Fruit fly (Drosophila melanogaster) whole organism, embryonic: ENCODE results near the gene Rab23.

Experiments
- Aef1 ChIP-seq: fragments of 200-800 bp; sonication (Bioruptor generic); IDR thresholded peaks from 3 replicates; pipeline ENCODE4 v1.3.6; 2022; ENCODE audit warnings: missing biosample characterization, missing genetic modification characterization
- B-H2 ChIP-seq: fragments of 200-800 bp; sonication (Bioruptor generic); optimal IDR thresholded peaks from 2 replicates; lab custom pipeline; 2018; ENCODE audit warnings: missing biosample characterization, mild to moderate bottlenecking, missing genetic modification characterization
- CG1024 ChIP-seq: fragments of 200-800 bp; sonication (Bioruptor generic); IDR thresholded peaks from 2 replicates; pipeline ENCODE4 v1.3.6; 2022; ENCODE audit warnings: missing biosample characterization, missing genetic modification characterization
- CG10431 ChIP-seq: fragments of 200-800 bp; sonication (Bioruptor generic); optimal IDR thresholded peaks from 3 replicates; lab custom pipeline; 2018; ENCODE audit warnings: missing biosample characterization, mild to moderate bottlenecking, missing genetic modification characterization
- CG10959 ChIP-seq: fragments of 200-800 bp; sonication (Bioruptor generic); IDR thresholded peaks from 2 replicates; pipeline ENCODE4 v1.3.6; 2022; ENCODE audit warnings: missing biosample characterization, missing genetic modification characterization
- CG11456 ChIP-seq: fragments of 200-800 bp; sonication (Bioruptor generic); IDR thresholded peaks from 3 replicates; pipeline ENCODE4 v1.3.6; 2022; ENCODE audit warnings: missing biosample characterization, missing genetic modification characterization
- CG13296 ChIP-seq: fragments of 200-800 bp; sonication (Bioruptor generic); optimal IDR thresholded peaks from 3 replicates; lab custom pipeline; 2018; ENCODE audit warnings: missing biosample characterization, mild to moderate bottlenecking, missing genetic modification characterization
- CG17361 ChIP-seq: fragments of 200-800 bp; sonication (Bioruptor generic); IDR thresholded peaks from 3 replicates; pipeline ENCODE4 v1.3.6; 2022; ENCODE audit warnings: missing biosample characterization, missing genetic modification characterization
- CG18764 ChIP-seq: fragments of 200-800 bp; sonication (Bioruptor generic); optimal IDR thresholded peaks from 3 replicates; lab custom pipeline; 2016; ENCODE audit warnings: missing biosample characterization, missing genetic modification characterization
- CG33557 ChIP-seq: fragments of 200-800 bp; sonication (Bioruptor generic); optimal IDR thresholded peaks from 2 replicates; lab custom pipeline; 2019; ENCODE audit warnings: missing biosample characterization, mild to moderate bottlenecking, missing genetic modification characterization, moderate library complexity
- CG3838 ChIP-seq: fragments of 200-800 bp; sonication (Bioruptor generic); optimal IDR thresholded peaks from 3 replicates; lab custom pipeline; 2016; ENCODE audit warnings: missing biosample characterization, missing genetic modification characterization
- CG42726 ChIP-seq: fragments of 200-800 bp; sonication (Bioruptor generic); IDR thresholded peaks from 2 replicates; pipeline ENCODE4 v1.3.6; 2022; ENCODE audit warnings: missing biosample characterization, missing genetic modification characterization; ENCODE audit not compliant: partially characterized antibody
- CG4282 ChIP-seq: fragments of 200-800 bp; sonication (Bioruptor generic); optimal IDR thresholded peaks from 2 replicates; lab custom pipeline; 2016; ENCODE audit warnings: missing biosample characterization, missing genetic modification characterization
- CG6813 ChIP-seq: fragments of 200-800 bp; sonication (Bioruptor generic); optimal IDR thresholded peaks from 2 replicates; lab custom pipeline; 2017; ENCODE audit warnings: missing biosample characterization, missing genetic modification characterization, mild to moderate bottlenecking, moderate library complexity, missing genetic modification reagents
- CG7372 ChIP-seq: fragments of 200-800 bp; sonication (Bioruptor generic); IDR thresholded peaks from 2 replicates; pipeline ENCODE4 v1.3.6; 2022; ENCODE audit warnings: missing biosample characterization, missing genetic modification characterization
- CHES-1-like ChIP-seq: fragments of 200-800 bp; sonication (Bioruptor generic); optimal IDR thresholded peaks from 2 replicates; lab custom pipeline; 2016; ENCODE audit warnings: missing biosample characterization, missing genetic modification characterization
- Chrac-16 ChIP-seq: fragments of 200-800 bp; sonication (Bioruptor generic); optimal IDR thresholded peaks from 3 replicates; lab custom pipeline; 2016; ENCODE audit warnings: missing biosample characterization, missing genetic modification characterization
- CoRest ChIP-seq: fragments of 200-800 bp; sonication (Bioruptor generic); optimal IDR thresholded peaks from 3 replicates; lab custom pipeline; 2018; ENCODE audit warnings: missing biosample characterization, mild to moderate bottlenecking, missing genetic modification characterization, moderate library complexity
- Drgx ChIP-seq: fragments of 200-800 bp; sonication (Bioruptor generic); IDR thresholded peaks from 2 replicates; pipeline ENCODE4 v1.3.6; 2022; ENCODE audit warnings: missing biosample characterization, missing genetic modification characterization
- E2f2 ChIP-seq: fragments of 200-800 bp; sonication (Bioruptor generic); IDR thresholded peaks from 2 replicates; pipeline ENCODE4 v1.3.6; 2022; ENCODE audit warnings: missing biosample characterization, missing genetic modification characterization
- GATAe ChIP-seq: fragments of 200-800 bp; sonication (Bioruptor generic); conservative IDR thresholded peaks from 2 replicates; pipeline ENCODE4 v1.3.6; 2022; ENCODE audit warnings: missing biosample characterization, missing genetic modification characterization
- Gsc ChIP-seq: fragments of 200-800 bp; sonication (Bioruptor generic); IDR thresholded peaks from 2 replicates; pipeline ENCODE4 v1.3.6; 2022; ENCODE audit warnings: missing biosample characterization, missing genetic modification characterization
- Hr51 ChIP-seq, 2 experiments: fragments of 200-800 bp; sonication (Bioruptor generic); optimal IDR thresholded peaks; 2 replicates in 1 of 2; 3 replicates in 1 of 2; lab custom pipeline; 2016 to 2018; ENCODE audit warnings: missing biosample characterization in 2 of 2, missing genetic modification characterization in 2 of 2, mild to moderate bottlenecking in 1 of 2, moderate library complexity in 1 of 2
- Kr ChIP-seq: fragments of 200-800 bp; sonication (Bioruptor generic); optimal IDR thresholded peaks from 2 replicates; lab custom pipeline; 2017; ENCODE audit warnings: missing biosample characterization, mild to moderate bottlenecking, missing genetic modification characterization
- Mad ChIP-seq: fragments of 200-800 bp; sonication (Bioruptor generic); optimal IDR thresholded peaks from 2 replicates; lab custom pipeline; 2016; ENCODE audit warnings: missing biosample characterization, missing genetic modification characterization
- Optix ChIP-seq: fragments of 200-800 bp; sonication (Bioruptor generic); IDR thresholded peaks from 3 replicates; pipeline ENCODE4 v1.3.6; 2022; ENCODE audit warnings: missing biosample characterization, missing genetic modification characterization
- PHDP ChIP-seq: fragments of 200-800 bp; sonication (Bioruptor generic); optimal IDR thresholded peaks from 3 replicates; lab custom pipeline; 2018; ENCODE audit warnings: missing biosample characterization, mild to moderate bottlenecking, missing genetic modification characterization, moderate library complexity
- Rx ChIP-seq: fragments of 200-800 bp; sonication (Bioruptor generic); IDR thresholded peaks from 2 replicates; pipeline ENCODE4 v1.3.6; 2022; ENCODE audit warnings: missing biosample characterization, missing genetic modification characterization
- Tbp ChIP-seq: fragments of >200 bp; optimal IDR thresholded peaks from 2 replicates; lab custom pipeline; 2018; ENCODE audit warnings: missing biosample characterization, missing genetic modification characterization
- abd-A ChIP-seq: fragments of 200-800 bp; sonication (Bioruptor generic); optimal IDR thresholded peaks from 3 replicates; lab custom pipeline; 2019; ENCODE audit warnings: missing biosample characterization, mild to moderate bottlenecking, missing genetic modification characterization, moderate library complexity
- ac ChIP-seq: fragments of 200-800 bp; sonication (Bioruptor generic); optimal IDR thresholded peaks from 3 replicates; lab custom pipeline; 2017; ENCODE audit warnings: missing biosample characterization, mild to moderate bottlenecking, missing genetic modification characterization
- al ChIP-seq: fragments of 200-800 bp; sonication (Bioruptor generic); IDR thresholded peaks from 2 replicates; pipeline ENCODE4 v1.3.6; 2022; ENCODE audit warnings: missing biosample characterization, missing genetic modification characterization
- amos ChIP-seq: fragments of 200-800 bp; sonication (Bioruptor generic); IDR thresholded peaks from 2 replicates; pipeline ENCODE4 v1.3.6; 2022; ENCODE audit warnings: missing biosample characterization, missing genetic modification characterization; ENCODE audit not compliant: partially characterized antibody
- cas ChIP-seq: fragments of 200-800 bp; sonication (Bioruptor generic); IDR thresholded peaks from 2 replicates; pipeline ENCODE4 v1.3.6; 2022; ENCODE audit warnings: missing biosample characterization, missing genetic modification characterization
- esg ChIP-seq: fragments of 200-800 bp; sonication (Bioruptor generic); conservative IDR thresholded peaks from 2 replicates; pipeline ENCODE4 v1.3.6; 2022; ENCODE audit warnings: missing biosample characterization, missing genetic modification characterization
- fd3F ChIP-seq: fragments of 200-800 bp; sonication (Bioruptor generic); optimal IDR thresholded peaks from 2 replicates; lab custom pipeline; 2018; ENCODE audit warnings: missing biosample characterization, mild to moderate bottlenecking, missing genetic modification characterization, moderate library complexity
- gsb-n ChIP-seq: fragments of 200-800 bp; sonication (Bioruptor generic); optimal IDR thresholded peaks from 3 replicates; lab custom pipeline; 2018; ENCODE audit warnings: missing biosample characterization, mild to moderate bottlenecking, missing genetic modification characterization
- lov ChIP-seq, 2 experiments: fragments of 200-800 bp in 1 of 2; fragments of >200 bp in 1 of 2; sonication (Bioruptor generic) in 1 of 2; IDR thresholded peaks in 1 of 2; optimal IDR thresholded peaks in 1 of 2; 2 replicates in 1 of 2; 3 replicates in 1 of 2; pipeline versions ENCODE4 v1.3.6 to Lab custom; 2017 to 2022; ENCODE audit warnings: missing biosample characterization in 1 of 2, missing genetic modification characterization in 1 of 2
- luna ChIP-seq: fragments of 200-800 bp; sonication (Bioruptor generic); optimal IDR thresholded peaks from 2 replicates; lab custom pipeline; 2016; ENCODE audit warnings: missing biosample characterization, missing genetic modification characterization
- maf-S ChIP-seq: fragments of 200-800 bp; sonication (Bioruptor generic); optimal IDR thresholded peaks from 2 replicates; lab custom pipeline; 2016; ENCODE audit warnings: missing biosample characterization, missing genetic modification characterization
- pros ChIP-seq: fragments of 200-800 bp; sonication (Bioruptor generic); optimal IDR thresholded peaks from 3 replicates; lab custom pipeline; 2019; ENCODE audit warnings: missing biosample characterization, mild to moderate bottlenecking, missing genetic modification characterization, moderate library complexity
- repo ChIP-seq: fragments of 200-800 bp; sonication (Bioruptor generic); optimal IDR thresholded peaks from 2 replicates; lab custom pipeline; 2016; ENCODE audit warnings: missing biosample characterization, missing genetic modification characterization
- run ChIP-seq: fragments of 200-800 bp; sonication (Bioruptor generic); optimal IDR thresholded peaks from 3 replicates; lab custom pipeline; 2018; ENCODE audit warnings: missing biosample characterization, mild to moderate bottlenecking, missing genetic modification characterization
- sisA ChIP-seq: fragments of 200-800 bp; sonication (Bioruptor generic); IDR thresholded peaks from 2 replicates; pipeline ENCODE4 v1.3.6; 2022; ENCODE audit warnings: missing biosample characterization, missing genetic modification characterization
- so ChIP-seq: fragments of 200-800 bp; sonication (Bioruptor generic); IDR thresholded peaks from 3 replicates; pipeline ENCODE4 v1.3.6; 2022; ENCODE audit warnings: missing biosample characterization, missing genetic modification characterization
- ssp ChIP-seq: fragments of 200-800 bp; sonication (Bioruptor generic); IDR thresholded peaks from 2 replicates; pipeline ENCODE4 v1.3.6; 2022; ENCODE audit warnings: missing biosample characterization, missing genetic modification characterization
- wdn ChIP-seq: fragments of 200-800 bp; sonication (Bioruptor generic); IDR thresholded peaks from 2 replicates; pipeline ENCODE4 v1.3.6; 2022; ENCODE audit warnings: missing biosample characterization, missing genetic modification characterization
- z ChIP-seq: fragments of 200-800 bp; sonication (Bioruptor generic); IDR thresholded peaks from 3 replicates; pipeline ENCODE4 v1.3.6; 2022; ENCODE audit warnings: missing biosample characterization, missing genetic modification characterization
- zf30C ChIP-seq: fragments of 200-800 bp; sonication (Bioruptor generic); optimal IDR thresholded peaks from 3 replicates; lab custom pipeline; 2018; ENCODE audit warnings: missing biosample characterization, mild to moderate bottlenecking, missing genetic modification characterization
- zfh2 ChIP-seq: fragments of 200-800 bp; sonication (Bioruptor generic); optimal IDR thresholded peaks from 2 replicates; lab custom pipeline; 2016; ENCODE audit warnings: missing biosample characterization, missing genetic modification characterization

The Rab23 gene

DNA sequence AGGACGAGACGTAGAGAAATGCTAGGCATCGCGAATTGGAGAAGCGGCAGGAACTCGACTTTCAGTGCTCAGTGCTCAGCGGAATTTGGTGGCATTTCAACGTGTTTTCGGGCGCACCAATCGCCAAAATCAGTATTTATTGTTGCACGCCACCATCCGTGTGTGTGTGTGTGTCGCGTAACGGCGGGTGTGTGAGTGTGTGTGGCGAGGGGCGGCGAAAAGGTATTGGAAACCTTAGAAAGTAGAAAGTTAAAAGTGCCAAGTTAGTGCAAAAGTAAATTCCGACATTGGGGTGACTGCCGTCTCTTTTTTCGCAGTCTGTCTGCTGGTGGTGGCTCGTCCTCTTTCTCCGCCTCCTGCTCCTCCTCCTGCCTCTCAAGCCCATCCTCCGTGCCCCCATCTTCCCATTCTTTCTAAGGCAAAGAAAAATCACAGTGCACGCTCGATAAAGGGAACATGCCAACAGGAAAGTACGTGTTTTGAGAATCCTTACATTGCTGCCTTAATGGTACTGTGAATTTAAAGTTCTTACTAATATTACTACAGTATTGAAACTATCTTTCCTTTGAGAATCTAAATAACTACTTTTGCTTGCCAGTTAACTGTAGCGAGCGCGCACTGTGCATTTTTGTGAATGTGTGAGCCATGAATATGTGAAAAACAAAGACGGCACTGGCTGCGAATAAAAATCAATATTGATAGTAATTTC lies 969 bp upstream of the Rab23 start (continued):
- no peak for TF ChIP-seq GATAe (GFP tag; lab: Robert Waterston, UW)
- TF ChIP-seq esg (GFP tag; lab: Robert Waterston, UW), result peak; percentile 25; the same call in 1 of the 2 replicates
- no peak for TF ChIP-seq abd-A (tag; lab: Kevin White, UChicago)
- no peak for TF ChIP-seq amos
- TF ChIP-seq Gsc (GFP tag; lab: Robert Waterston, UW), result peak; percentile 26; the same call in 1 of the 2 replicates
- TF ChIP-seq Hr51 (GFP tag; optimal IDR thresholded peaks at IDR 0.05; lab: Kevin White, UChicago), result peak in 1 of 2 experiments; percentile 62
- TF ChIP-seq CG17361 (GFP tag; lab: Robert Waterston, UW), result peak; percentile 42; the same call in 1 of the 3 replicates
- TF ChIP-seq CG42726 (GFP tag; lab: Robert Waterston, UW), result no peak
- peak; percentile 37 for TF ChIP-seq repo
- no peak for TF ChIP-seq run (tag; lab: Kevin White, UChicago)
- no peak for TF ChIP-seq CG7372
- TF ChIP-seq Aef1 (GFP tag; lab: Robert Waterston, UW), result peak; percentile 23; the same call in 1 of the 3 replicates
- TF ChIP-seq B-H2 (GFP tag; lab: Kevin White, UChicago), result no peak
- no peak for TF ChIP-seq CG3838 (GFP tag; lab: Kevin White, UChicago)
- TF ChIP-seq luna (GFP tag; lab: Kevin White, UChicago), result no peak
- peak; percentile 39 for TF ChIP-seq CG13296 (GFP tag; lab: Kevin White, UChicago)
- TF ChIP-seq Tbp (GFP tag; lab: Kevin White, UChicago), result no peak
- TF ChIP-seq CHES-1-like (GFP tag; lab: Kevin White, UChicago), result no peak
- TF ChIP-seq PHDP (tag; lab: Kevin White, UChicago), result peak; percentile 45
- TF ChIP-seq CG11456 (GFP tag; lab: Robert Waterston, UW), result no peak
- peak; percentile 20; the same call in 1 of the 2 replicates for TF ChIP-seq CG1024 (GFP tag; lab: Robert Waterston, UW)
- TF ChIP-seq CoRest (tag; lab: Kevin White, UChicago), result peak; percentile 49
- TF ChIP-seq E2f2 (GFP tag; lab: Robert Waterston, UW), result no peak
- TF ChIP-seq Mad, result peak; percentile 7
- TF ChIP-seq z (GFP tag; lab: Robert Waterston, UW), result no peak
- TF ChIP-seq so, result 0 out of 3 replicates have a peak, but pooled peaks have one; percentile 30
- TF ChIP-seq Chrac-16 (GFP tag; lab: Kevin White, UChicago), result peak; percentile 18
- TF ChIP-seq cas (GFP tag; lab: Robert Waterston, UW), result no peak
- 0 out of 3 replicates have a peak, but pooled peaks have one; percentile 32 for TF ChIP-seq Optix (GFP tag; lab: Robert Waterston, UW)
- no peak for TF ChIP-seq zfh2 (GFP tag; lab: Kevin White, UChicago)
- no peak for TF ChIP-seq gsb-n (tag; lab: Kevin White, UChicago)
- TF ChIP-seq maf-S (GFP tag; lab: Kevin White, UChicago), result no peak
- no peak for TF ChIP-seq pros (GFP tag; lab: Kevin White, UChicago)
- TF ChIP-seq Rx (GFP tag; lab: Robert Waterston, UW), result no peak
- peak; percentile 59 for TF ChIP-seq sisA (GFP tag; lab: Robert Waterston, UW)
- no peak for TF ChIP-seq Drgx (GFP tag; lab: Robert Waterston, UW)
- TF ChIP-seq CG6813 (GFP tag; lab: Kevin White, UChicago), result peak; percentile 36
- no peak for TF ChIP-seq CG33557 (GFP tag; lab: Kevin White, UChicago)
- TF ChIP-seq CG10431 (GFP tag; lab: Kevin White, UChicago), result no peak
- no peak for TF ChIP-seq CG18764 (GFP tag; lab: Kevin White, UChicago)
- no peak for TF ChIP-seq CG10959 (GFP tag; lab: Robert Waterston, UW)
- TF ChIP-seq al (GFP tag; lab: Robert Waterston, UW), result no peak
- no peak for TF ChIP-seq Kr (GFP tag; lab: Kevin White, UChicago)
- TF ChIP-seq CG4282 (GFP tag; lab: Kevin White, UChicago), result no peak
- TF ChIP-seq ac, result no peak
- no peak for TF ChIP-seq zf30C (GFP tag; lab: Kevin White, UChicago)
- TF ChIP-seq ssp (GFP tag; lab: Robert Waterston, UW), result 0 out of 2 replicates have a peak, but pooled peaks have one; percentile 31
- no peak for TF ChIP-seq lov (optimal IDR thresholded peaks at IDR 0.05; lab: Kevin White, UChicago)
- TF ChIP-seq lov (GFP tag; IDR thresholded peaks at IDR 0.05; lab: Robert Waterston, UW), result no peak
- peak; percentile 5 for TF ChIP-seq fd3F (GFP tag; lab: Kevin White, UChicago)
- no peak for TF ChIP-seq wdn
